Fruit fly (Drosophila melanogaster) whole organism, embryonic: ENCODE data around the gene Cyp313b1.

Source experiments
- Awh ChIP-seq: fragments of 200-800 bp; sonication (Bioruptor generic); IDR thresholded peaks from 2 replicates; pipeline ENCODE4, ENCODE4 v1.3.6; 2022; ENCODE audit warnings: missing biosample characterization, missing genetic modification characterization
- CG10366 ChIP-seq: fragments of 200-800 bp; sonication (Bioruptor generic); IDR thresholded peaks from 2 replicates; pipeline ENCODE4 v1.3.6; 2022; ENCODE audit warnings: missing biosample characterization, missing genetic modification characterization
- CG11695 ChIP-seq: fragments of 200-800 bp; sonication (Bioruptor generic); IDR thresholded peaks from 3 replicates; pipeline ENCODE4 v1.3.6; 2022; ENCODE audit warnings: missing biosample characterization, missing genetic modification characterization
- CG11723 ChIP-seq: fragments of 200-800 bp; sonication (Bioruptor generic); optimal IDR thresholded peaks from 2 replicates; lab custom pipeline; 2017; ENCODE audit warnings: missing biosample characterization, mild to moderate bottlenecking, missing genetic modification characterization
- CG12104 ChIP-seq: fragments of 200-800 bp; sonication (Bioruptor generic); optimal IDR thresholded peaks from 3 replicates; lab custom pipeline; 2016; ENCODE audit warnings: missing biosample characterization, missing genetic modification characterization
- CG12236 ChIP-seq: fragments of 200-800 bp; sonication (Bioruptor generic); optimal IDR thresholded peaks from 2 replicates; lab custom pipeline; 2016; ENCODE audit warnings: missing biosample characterization, missing genetic modification characterization
- CG13287 ChIP-seq: fragments of 200-800 bp; sonication (Bioruptor generic); IDR thresholded peaks from 2 replicates; pipeline ENCODE4 v1.3.6; 2022; ENCODE audit warnings: missing biosample characterization, missing genetic modification characterization; ENCODE audit not compliant: partially characterized antibody
- CG14441 ChIP-seq: fragments of 200-800 bp; sonication (Bioruptor generic); IDR thresholded peaks from 2 replicates; pipeline ENCODE4 v1.3.6; 2022; ENCODE audit warnings: missing biosample characterization, missing genetic modification characterization
- CG15696 ChIP-seq: fragments of 200-800 bp; sonication (Bioruptor generic); optimal IDR thresholded peaks from 2 replicates; lab custom pipeline; 2019; ENCODE audit warnings: missing biosample characterization, mild to moderate bottlenecking, missing genetic modification characterization, moderate library complexity
- CG16815 ChIP-seq: fragments of 200-800 bp; sonication (Bioruptor generic); optimal IDR thresholded peaks from 3 replicates; lab custom pipeline; 2017; ENCODE audit warnings: missing biosample characterization, mild to moderate bottlenecking, missing genetic modification characterization
- CG18764 ChIP-seq: fragments of 200-800 bp; sonication (Bioruptor generic); optimal IDR thresholded peaks from 3 replicates; lab custom pipeline; 2016; ENCODE audit warnings: missing biosample characterization, missing genetic modification characterization
- CG3163 ChIP-seq: fragments of 200-800 bp; sonication (Bioruptor generic); optimal IDR thresholded peaks from 3 replicates; lab custom pipeline; 2016; ENCODE audit warnings: missing biosample characterization, missing genetic modification characterization
- CG3726 ChIP-seq: fragments of 200-800 bp; sonication (Bioruptor generic); IDR thresholded peaks from 3 replicates; pipeline ENCODE4, ENCODE4 v1.3.6; 2022; ENCODE audit warnings: missing biosample characterization, missing genetic modification characterization
- CG4328 ChIP-seq: fragments of 200-800 bp; sonication (Bioruptor generic); optimal IDR thresholded peaks from 3 replicates; lab custom pipeline; 2017; ENCODE audit warnings: missing biosample characterization, missing genetic modification reagents, missing genetic modification characterization
- CG4424 ChIP-seq: fragments of 200-800 bp; sonication (Bioruptor generic); optimal IDR thresholded peaks from 3 replicates; lab custom pipeline; 2016; ENCODE audit warnings: missing biosample characterization, missing genetic modification characterization
- CG6765 ChIP-seq: fragments of 200-800 bp; sonication (Bioruptor generic); optimal IDR thresholded peaks from 3 replicates; lab custom pipeline; 2017; ENCODE audit warnings: missing biosample characterization, mild to moderate bottlenecking, missing genetic modification characterization
- CG7271 ChIP-seq: fragments of 200-800 bp; sonication (Bioruptor generic); optimal IDR thresholded peaks from 2 replicates; lab custom pipeline; 2018; ENCODE audit warnings: missing biosample characterization, mild to moderate bottlenecking, missing genetic modification characterization, moderate library complexity
- CG8290 ChIP-seq, 3 experiments: fragments of 200-800 bp; sonication (Bioruptor generic); optimal IDR thresholded peaks; 2 replicates each; lab custom pipeline; 2016 to 2019; ENCODE audit warnings: missing biosample characterization in 3 of 3, missing genetic modification characterization in 3 of 3, mild to moderate bottlenecking in 2 of 3, moderate library complexity in 1 of 3
- CG8478 ChIP-seq: fragments of >200 bp; optimal IDR thresholded peaks from 2 replicates; lab custom pipeline; 2018
- Chrac-16 ChIP-seq: fragments of 200-800 bp; sonication (Bioruptor generic); optimal IDR thresholded peaks from 3 replicates; lab custom pipeline; 2016; ENCODE audit warnings: missing biosample characterization, missing genetic modification characterization
- Dll ChIP-seq: fragments of 200-800 bp; sonication (Bioruptor generic); IDR thresholded peaks from 4 replicates; pipeline ENCODE4 v1.3.6; 2022; ENCODE audit warnings: missing biosample characterization, missing genetic modification characterization; ENCODE audit not compliant: partially characterized antibody
- Doc3 ChIP-seq: fragments of 200-800 bp; sonication (Bioruptor generic); IDR thresholded peaks from 3 replicates; pipeline ENCODE4 v1.3.6; 2022; ENCODE audit warnings: missing biosample characterization, missing genetic modification characterization; ENCODE audit not compliant: partially characterized antibody
- Drgx ChIP-seq: fragments of 200-800 bp; sonication (Bioruptor generic); IDR thresholded peaks from 2 replicates; pipeline ENCODE4 v1.3.6; 2022; ENCODE audit warnings: missing biosample characterization, missing genetic modification characterization
- Fer1 ChIP-seq: fragments of 200-800 bp; sonication (Bioruptor generic); optimal IDR thresholded peaks from 2 replicates; lab custom pipeline; 2017; ENCODE audit warnings: missing biosample characterization, mild to moderate bottlenecking, missing genetic modification characterization
- Hr51 ChIP-seq, 2 experiments: fragments of 200-800 bp; sonication (Bioruptor generic); optimal IDR thresholded peaks; 2 replicates in 1 of 2; 3 replicates in 1 of 2; lab custom pipeline; 2016 to 2018; ENCODE audit warnings: missing biosample characterization in 2 of 2, missing genetic modification characterization in 2 of 2, mild to moderate bottlenecking in 1 of 2, moderate library complexity in 1 of 2
- Hsf ChIP-seq: fragments of 200-800 bp; sonication (Bioruptor generic); optimal IDR thresholded peaks from 3 replicates; lab custom pipeline; 2016; ENCODE audit warnings: missing biosample characterization, missing genetic modification characterization
- Med ChIP-seq: fragments of 200-800 bp; sonication (Bioruptor generic); peaks from one replicate; lab custom pipeline; 2016; ENCODE audit warnings: missing biosample characterization, missing genetic modification characterization, mild to moderate bottlenecking, inconsistent platforms, moderate library complexity
- Mes4 ChIP-seq: fragments of 200-800 bp; sonication (Bioruptor generic); optimal IDR thresholded peaks from 2 replicates; lab custom pipeline; 2016; ENCODE audit warnings: missing biosample characterization, missing genetic modification characterization
- NFAT ChIP-seq: fragments of 200-800 bp; sonication (Bioruptor generic); IDR thresholded peaks from 2 replicates; pipeline ENCODE4 v1.3.6; 2022; ENCODE audit warnings: missing biosample characterization, missing genetic modification characterization
- Neu2 ChIP-seq: fragments of 200-800 bp; sonication (Bioruptor generic); optimal IDR thresholded peaks from 3 replicates; lab custom pipeline; 2016; ENCODE audit warnings: missing biosample characterization, missing genetic modification characterization, borderline replicate concordance
- Nf-YC ChIP-seq: fragments of 200-800 bp; optimal IDR thresholded peaks from 3 replicates; lab custom pipeline; 2019; ENCODE audit warnings: missing biosample characterization, mild to moderate bottlenecking, missing genetic modification characterization, moderate library complexity
- Vsx1 ChIP-seq: fragments of 200-800 bp; sonication (Bioruptor generic); optimal IDR thresholded peaks from 2 replicates; lab custom pipeline; 2017; ENCODE audit warnings: missing biosample characterization, mild to moderate bottlenecking, missing genetic modification characterization, missing genetic modification reagents
- ac ChIP-seq: fragments of 200-800 bp; sonication (Bioruptor generic); optimal IDR thresholded peaks from 3 replicates; lab custom pipeline; 2017; ENCODE audit warnings: missing biosample characterization, mild to moderate bottlenecking, missing genetic modification characterization
- chn ChIP-seq: fragments of 200-800 bp; sonication (Bioruptor generic); optimal IDR thresholded peaks from 2 replicates; lab custom pipeline; 2016; ENCODE audit warnings: missing biosample characterization, missing genetic modification characterization
- crp ChIP-seq, 2 experiments: fragments of 200-800 bp; sonication (Bioruptor generic); optimal IDR thresholded peaks; 2 replicates in 1 of 2; 3 replicates in 1 of 2; lab custom pipeline; 2017; ENCODE audit warnings: missing biosample characterization in 2 of 2, missing genetic modification characterization in 2 of 2, mild to moderate bottlenecking in 1 of 2, moderate library complexity in 1 of 2
- dan ChIP-seq: fragments of 200-800 bp; sonication (Bioruptor generic); IDR thresholded peaks from 2 replicates; pipeline ENCODE4 v1.3.6; 2022; ENCODE audit warnings: missing biosample characterization, missing genetic modification characterization
- exex ChIP-seq: fragments of 200-800 bp; sonication (Bioruptor generic); optimal IDR thresholded peaks from 4 replicates; lab custom pipeline; 2018; ENCODE audit warnings: missing biosample characterization, mild to moderate bottlenecking, missing genetic modification characterization, moderate library complexity
- gsb-n ChIP-seq: fragments of 200-800 bp; sonication (Bioruptor generic); optimal IDR thresholded peaks from 3 replicates; lab custom pipeline; 2018; ENCODE audit warnings: missing biosample characterization, mild to moderate bottlenecking, missing genetic modification characterization
- gt ChIP-seq: fragments of 200-800 bp; sonication (Bioruptor generic); IDR thresholded peaks from 2 replicates; pipeline ENCODE4 v1.3.6; 2022; ENCODE audit warnings: missing biosample characterization, missing genetic modification characterization
- jigr1 ChIP-seq: fragments of 200-800 bp; sonication (Bioruptor generic); IDR thresholded peaks from 3 replicates; pipeline ENCODE4 v1.3.6; 2022; ENCODE audit warnings: missing biosample characterization, missing genetic modification characterization
- onecut ChIP-seq: fragments of 200-800 bp; sonication (Bioruptor generic); IDR thresholded peaks from 2 replicates; pipeline ENCODE4 v1.3.6; 2022; ENCODE audit warnings: missing biosample characterization, missing genetic modification characterization
- org-1 ChIP-seq: fragments of 200-800 bp; sonication (Bioruptor generic); optimal IDR thresholded peaks from 2 replicates; lab custom pipeline; 2017; ENCODE audit warnings: missing biosample characterization, missing genetic modification characterization
- peb ChIP-seq: fragments of 200-800 bp; sonication (Bioruptor generic); IDR thresholded peaks from 2 replicates; pipeline ENCODE4 v1.3.6; 2022; ENCODE audit warnings: missing biosample characterization, missing genetic modification characterization
- pita ChIP-seq: fragments of 200-800 bp; sonication (Bioruptor generic); optimal IDR thresholded peaks from 2 replicates; lab custom pipeline; 2017; ENCODE audit warnings: missing biosample characterization, mild to moderate bottlenecking, missing genetic modification characterization
- pnt ChIP-seq: fragments of 200-800 bp; sonication (Bioruptor generic); optimal IDR thresholded peaks from 3 replicates; lab custom pipeline; 2016; ENCODE audit warnings: missing biosample characterization, missing genetic modification characterization
- slbo ChIP-seq: fragments of 200-800 bp; sonication (Bioruptor generic); IDR thresholded peaks from 2 replicates; pipeline ENCODE4 v1.3.6; 2022; ENCODE audit warnings: missing biosample characterization, missing genetic modification characterization
- tup ChIP-seq: fragments of 200-800 bp; sonication (Bioruptor generic); optimal IDR thresholded peaks from 2 replicates; lab custom pipeline; 2016; ENCODE audit warnings: missing biosample characterization, mild to moderate bottlenecking, missing genetic modification characterization, moderate library complexity
- unpg ChIP-seq: fragments of 200-800 bp; sonication (Bioruptor generic); optimal IDR thresholded peaks from 3 replicates; lab custom pipeline; 2018; ENCODE audit warnings: missing biosample characterization, mild to moderate bottlenecking, missing genetic modification characterization, moderate library complexity
- zfh1 ChIP-seq: fragments of 200-800 bp; sonication (Bioruptor generic); IDR thresholded peaks from 3 replicates; pipeline ENCODE4 v1.3.6; 2022; ENCODE audit warnings: missing biosample characterization, missing genetic modification characterization

Gene Cyp313b1

dm6 chr3R:8659200-8659897 lies 13.9 kb upstream of the Cyp313b1 start (continued):
- TF ChIP-seq CG13287 (GFP tag; lab: Robert Waterston, UW) (no peak; the same call in 1 of the 2 replicates), NFAT (GFP tag; lab: Robert Waterston, UW) (peak; percentile 90), Hsf (GFP tag; lab: Kevin White, UChicago) (peak; percentile 61), CG4328 (GFP tag; lab: Kevin White, UChicago) (peak; percentile 47), CG3726 (GFP tag; lab: Robert Waterston, UW) (no peak), Vsx1 (GFP tag; lab: Kevin White, UChicago) (peak; percentile 10), CG8290 (GFP tag; optimal IDR thresholded peaks at IDR 0.05; lab: Kevin White, UChicago) (peak; percentile 37), CG8290 (tag; optimal IDR thresholded peaks at IDR 0.05; lab: Kevin White, UChicago) (peak in 1 of 2 experiments; percentile 86), org-1 (peak; percentile 52), Awh (GFP tag; lab: Robert Waterston, UW) (peak; percentile 47; the same call in 1 of the 2 replicates), Dll (no peak), Doc3 (GFP tag; lab: Robert Waterston, UW) (no peak), Mes4 (GFP tag; lab: Kevin White, UChicago) (no peak), CG3163 (GFP tag; lab: Kevin White, UChicago) (no peak), Neu2 (GFP tag; lab: Kevin White, UChicago) (no peak), CG8478 (lab: Kevin White, UChicago) (peak; percentile 81), CG12104 (GFP tag; lab: Kevin White, UChicago) (peak; percentile 66), dan (no peak), Nf-YC (tag; lab: Kevin White, UChicago) (peak; percentile 65), Drgx (peak; percentile 63), crp (GFP tag; optimal IDR thresholded peaks at IDR 0.05; lab: Kevin White, UChicago) (peak in 1 of 2 experiments; percentile 8), gt (no peak), pita (GFP tag; lab: Kevin White, UChicago) (no peak), CG11695 (GFP tag; lab: Robert Waterston, UW) (peak; percentile 58; the same call in 2 of the 3 replicates), peb (no peak), CG4424 (peak; percentile 35), unpg (peak; percentile 58), CG12236 (GFP tag; lab: Kevin White, UChicago) (no peak), Med (peak; percentile 75), slbo (peak; percentile 64), CG18764 (GFP tag; lab: Kevin White, UChicago) (peak; percentile 26), Chrac-16 (GFP tag; lab: Kevin White, UChicago) (no peak), zfh1 (GFP tag; lab: Robert Waterston, UW) (peak; percentile 75; the same call in 2 of the 3 replicates), chn (GFP tag; lab: Kevin White, UChicago) (peak; percentile 28), CG15696 (peak; percentile 33), exex (tag; lab: Kevin White, UChicago) (peak; percentile 69), Fer1 (GFP tag; lab: Kevin White, UChicago) (peak; percentile 58), CG16815 (no peak), gsb-n (tag; lab: Kevin White, UChicago) (peak; percentile 55), Hr51 (GFP tag; optimal IDR thresholded peaks at IDR 0.05; lab: Kevin White, UChicago) (peak; percentile 14 to 67), jigr1 (GFP tag; lab: Robert Waterston, UW) (no peak), onecut (GFP tag; lab: Robert Waterston, UW) (peak; percentile 51), CG7271 (tag; lab: Kevin White, UChicago) (no peak), CG6765 (no peak), CG14441 (GFP tag; lab: Robert Waterston, UW) (peak; percentile 65), ac (GFP tag; lab: Kevin White, UChicago) (no peak), pnt (peak; percentile 23), tup (GFP tag; lab: Kevin White, UChicago) (no peak), CG10366 (0 out of 2 replicates have a peak, but pooled peaks have one; percentile 16), CG11723 (GFP tag; lab: Kevin White, UChicago) (peak; percentile 43)
